Worm (Caenorhabditis elegans) whole organism, L2 larva: ENCODE measurements around the gene trpp-11.

Source experiments
- ama-1 ChIP-seq: fragments of 150-350 bp; optimal IDR thresholded peaks from 2 replicates; lab custom pipeline; 2018; ENCODE audit warnings: inconsistent platforms
- elt-3 ChIP-seq: sonication (generic microtip); optimal IDR thresholded peaks from 2 replicates; lab custom pipeline; 2017; ENCODE audit warnings: missing biosample characterization, missing genetic modification characterization
- nhr-11 ChIP-seq: fragments of 150-350 bp; optimal IDR thresholded peaks from 2 replicates; lab custom pipeline; 2014; ENCODE audit warnings: missing biosample characterization, missing genetic modification characterization
- nhr-12 ChIP-seq: fragments of 150-350 bp; optimal IDR thresholded peaks from 2 replicates; lab custom pipeline; 2014; ENCODE audit warnings: missing biosample characterization, missing genetic modification characterization
- snpc-4 ChIP-seq: fragments of 150-350 bp; optimal IDR thresholded peaks from 2 replicates; lab custom pipeline; 2014; ENCODE audit warnings: missing biosample characterization, missing genetic modification characterization

DNA sequence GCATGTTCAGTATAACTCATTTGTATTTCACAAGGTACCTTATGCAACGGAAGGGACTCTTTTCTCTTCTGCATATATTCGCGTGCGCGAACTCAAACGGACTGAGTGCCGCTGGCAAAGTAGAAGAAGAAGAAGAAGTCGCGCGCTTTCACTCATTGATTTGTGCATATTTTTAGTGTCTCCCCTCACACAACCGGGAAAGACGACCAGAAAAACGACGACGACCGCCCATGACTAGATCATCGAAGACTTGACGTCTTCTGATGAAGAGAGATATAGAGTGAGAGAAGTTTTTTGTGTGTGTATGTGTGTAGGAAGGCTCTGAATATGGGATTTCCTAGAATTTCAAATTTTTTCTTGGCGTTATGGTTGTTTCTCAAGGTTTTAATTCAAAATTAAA is 30.5 kb upstream of the trpp-11 start:
- TF ChIP-seq snpc-4 (tag; lab: Kevin White, UChicago) = no peak
- TF ChIP-seq nhr-11 (tag; lab: Kevin White, UChicago) = no peak
- TF ChIP-seq nhr-12 = no peak
- TF ChIP-seq ama-1 (lab: Kevin White, UChicago) = no peak
- no peak for TF ChIP-seq elt-3 (tag; lab: Kevin White, UChicago)
